Worm (Caenorhabditis elegans) whole organism, early embryonic: Measurements from ENCODE around the gene sto-4.

ENCODE experiments used
- B0310.2 ChIP-seq: sonication (generic microtip); optimal IDR thresholded peaks from 2 replicates; lab custom pipeline; 2016; ENCODE audit warnings: mild to moderate bottlenecking, missing genetic modification characterization, missing compliant biosample characterization
- F13C5.2 ChIP-seq: sonication (generic microtip); optimal IDR thresholded peaks from 2 replicates; lab custom pipeline; 2017; ENCODE audit warnings: mild to moderate bottlenecking, missing genetic modification characterization, inconsistent platforms, missing compliant biosample characterization
- aly-1 ChIP-seq: sonication (generic microtip); optimal IDR thresholded peaks from 2 replicates; lab custom pipeline; 2016; ENCODE audit warnings: missing genetic modification characterization, missing compliant biosample characterization
- ama-1 ChIP-seq: fragments of 150-350 bp; optimal IDR thresholded peaks from 2 replicates; lab custom pipeline; 2014
- ceh-13 ChIP-seq: fragments of 200-800 bp; sonication (Bioruptor generic); optimal IDR thresholded peaks from 2 replicates; lab custom pipeline; 2018; ENCODE audit warnings: mild to moderate bottlenecking, missing genetic modification characterization, missing compliant biosample characterization
- ceh-36 ChIP-seq: sonication (generic microtip); optimal IDR thresholded peaks from 2 replicates; lab custom pipeline; 2016; ENCODE audit warnings: missing genetic modification characterization, inconsistent platforms, missing compliant biosample characterization
- ets-7 ChIP-seq: sonication (generic microtip); optimal IDR thresholded peaks from 2 replicates; lab custom pipeline; 2016; ENCODE audit warnings: missing genotype, missing genetic modification characterization, missing compliant biosample characterization
- flt-1 ChIP-seq: fragments of 200-800 bp; sonication (Bioruptor generic); IDR thresholded peaks from 2 replicates; pipeline ENCODE4 v1.3.6; 2022; ENCODE audit warnings: missing genetic modification characterization, missing compliant biosample characterization
- hmbx-1 ChIP-seq: sonication (generic microtip); optimal IDR thresholded peaks from 2 replicates; lab custom pipeline; 2016; ENCODE audit warnings: mild to moderate bottlenecking, missing genetic modification characterization, missing compliant biosample characterization
- hmg-4 ChIP-seq: fragments of 200-800 bp; sonication (Bioruptor generic); optimal IDR thresholded peaks from 2 replicates; lab custom pipeline; 2018; ENCODE audit warnings: mild to moderate bottlenecking, missing genetic modification characterization, missing compliant biosample characterization
- hnd-1 ChIP-seq: sonication (generic microtip); optimal IDR thresholded peaks from 2 replicates; lab custom pipeline; 2016; ENCODE audit warnings: missing genetic modification characterization, missing compliant biosample characterization
- pes-1 ChIP-seq: fragments of 200-800 bp; sonication (Bioruptor generic); IDR thresholded peaks from 2 replicates; pipeline ENCODE4 v1.3.6; 2022; ENCODE audit warnings: missing genetic modification reagents, missing genetic modification characterization, missing compliant biosample characterization
- scrt-1 ChIP-seq: fragments of 200-800 bp; sonication (Bioruptor generic); IDR thresholded peaks from 2 replicates; pipeline ENCODE4 v1.3.6; 2022; ENCODE audit warnings: missing genetic modification characterization, missing compliant biosample characterization
- sea-1 ChIP-seq: fragments of 200-800 bp; sonication (Bioruptor generic); conservative IDR thresholded peaks from 2 replicates; pipeline ENCODE4 v1.3.6; 2022; ENCODE audit warnings: missing genetic modification characterization, missing compliant biosample characterization
- tbx-11 ChIP-seq: fragments of 200-800 bp; sonication (Bioruptor generic); IDR thresholded peaks from 2 replicates; pipeline ENCODE4 v1.3.6; 2022; ENCODE audit warnings: missing genetic modification characterization, missing compliant biosample characterization
- tbx-37 ChIP-seq: fragments of 200-800 bp; sonication (Bioruptor generic); conservative IDR thresholded peaks from 2 replicates; pipeline ENCODE4 v1.3.6; 2022; ENCODE audit warnings: missing genetic modification reagents, missing genetic modification characterization, missing compliant biosample characterization
- tra-4 ChIP-seq: sonication (generic microtip); optimal IDR thresholded peaks from 2 replicates; lab custom pipeline; 2017; ENCODE audit warnings: missing genetic modification characterization, missing compliant biosample characterization

The sto-4 gene

ce11 chrX:11675573-11675972 lies 31.6 kb downstream of the sto-4 start:
- TF ChIP-seq sea-1 (GFP tag; lab: Robert Waterston, UW): 0 out of 2 replicates have a peak, but pooled peaks have one; percentile 23
- no peak for TF ChIP-seq hnd-1 (tag; lab: Kevin White, UChicago)
- no peak for TF ChIP-seq hmg-4 (GFP tag; lab: Kevin White, UChicago)
- TF ChIP-seq ama-1: no peak
- TF ChIP-seq aly-1: no peak

- TF ChIP-seq hmbx-1 (tag; lab: Kevin White, UChicago): no peak
- TF ChIP-seq aly-1: no peak
- no peak for TF ChIP-seq tbx-11 (GFP tag; lab: Robert Waterston, UW)
- no peak for TF ChIP-seq F13C5.2 (tag; lab: Kevin White, UChicago)
- TF ChIP-seq tra-4 (tag; lab: Kevin White, UChicago): no peak
- no peak for TF ChIP-seq ceh-13 (GFP tag; lab: Kevin White, UChicago)
- TF ChIP-seq hnd-1 (tag; lab: Kevin White, UChicago): no peak
- no peak for TF ChIP-seq pes-1
- no peak for TF ChIP-seq ets-7
Measured at ce11 chrX:11679211-11679977, 35.5 kb downstream of the sto-4 start.

ce11 chrX:11680851-11681250 lies 36.9 kb downstream of the sto-4 start, which contains the start of gene T04F8.7:
Gene T04F8.7, minus strand, starts transcription at chrX:11680980.
- no peak for TF ChIP-seq aly-1
- TF ChIP-seq tbx-11 (GFP tag; lab: Robert Waterston, UW): no peak
- TF ChIP-seq hmg-4 (GFP tag; lab: Kevin White, UChicago): no peak
- no peak for TF ChIP-seq flt-1 (GFP tag; lab: Robert Waterston, UW)
- no peak for TF ChIP-seq tra-4 (tag; lab: Kevin White, UChicago)
- TF ChIP-seq B0310.2: no peak
- no peak for TF ChIP-seq ceh-13 (GFP tag; lab: Kevin White, UChicago)
- no peak for TF ChIP-seq ceh-36
- TF ChIP-seq hnd-1 (tag; lab: Kevin White, UChicago): no peak
- no peak for TF ChIP-seq pes-1
- no peak for TF ChIP-seq scrt-1 (GFP tag; lab: Robert Waterston, UW)
- no peak for TF ChIP-seq tbx-37 (GFP tag; lab: Robert Waterston, UW)
- TF ChIP-seq hmbx-1 (tag; lab: Kevin White, UChicago): no peak
- TF ChIP-seq ets-7: no peak
- no peak for TF ChIP-seq sea-1 (GFP tag; lab: Robert Waterston, UW)
- no peak for TF ChIP-seq F13C5.2 (tag; lab: Kevin White, UChicago)

DNA sequence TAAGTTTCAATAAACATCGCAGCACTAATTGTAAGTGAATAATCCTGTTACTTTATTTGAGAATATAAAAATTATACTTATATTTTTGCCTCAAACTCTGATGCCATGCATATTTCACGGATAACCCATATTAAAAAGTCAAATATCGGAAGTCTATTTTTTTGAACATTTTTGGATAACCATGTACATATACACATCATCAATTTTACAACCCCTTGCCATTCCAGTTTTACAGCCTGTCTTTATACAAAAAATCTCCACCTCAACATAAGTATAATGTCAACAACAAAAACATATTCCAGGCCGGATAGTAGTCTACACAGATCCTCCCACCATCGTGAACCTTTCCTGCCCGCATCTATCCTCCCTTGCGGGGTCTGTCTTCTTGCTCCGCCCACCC lies 40.3 kb downstream of the sto-4 start, which contains the start of gene hnd-1:
Gene hnd-1 (plus strand): TSS at position 301 of the 400 bp plus-strand sequence.
- TF ChIP-seq hnd-1 (tag; lab: Kevin White, UChicago): no peak
- TF ChIP-seq hmg-4 (GFP tag; lab: Kevin White, UChicago): no peak
- no peak for TF ChIP-seq ceh-13 (GFP tag; lab: Kevin White, UChicago)
- TF ChIP-seq tra-4 (tag; lab: Kevin White, UChicago): no peak
- no peak for TF ChIP-seq tbx-37 (GFP tag; lab: Robert Waterston, UW)
- no peak for TF ChIP-seq flt-1 (GFP tag; lab: Robert Waterston, UW)
- TF ChIP-seq pes-1: no peak
- no peak for TF ChIP-seq aly-1
- TF ChIP-seq F13C5.2 (tag; lab: Kevin White, UChicago): no peak

ce11 chrX:11687836-11688319 lies 44.0 kb downstream of the sto-4 start, which contains the start of gene C44C10.7:
Gene C44C10.7, minus strand, starts transcription at chrX:11688269.
- TF ChIP-seq ceh-36: no peak

DNA sequence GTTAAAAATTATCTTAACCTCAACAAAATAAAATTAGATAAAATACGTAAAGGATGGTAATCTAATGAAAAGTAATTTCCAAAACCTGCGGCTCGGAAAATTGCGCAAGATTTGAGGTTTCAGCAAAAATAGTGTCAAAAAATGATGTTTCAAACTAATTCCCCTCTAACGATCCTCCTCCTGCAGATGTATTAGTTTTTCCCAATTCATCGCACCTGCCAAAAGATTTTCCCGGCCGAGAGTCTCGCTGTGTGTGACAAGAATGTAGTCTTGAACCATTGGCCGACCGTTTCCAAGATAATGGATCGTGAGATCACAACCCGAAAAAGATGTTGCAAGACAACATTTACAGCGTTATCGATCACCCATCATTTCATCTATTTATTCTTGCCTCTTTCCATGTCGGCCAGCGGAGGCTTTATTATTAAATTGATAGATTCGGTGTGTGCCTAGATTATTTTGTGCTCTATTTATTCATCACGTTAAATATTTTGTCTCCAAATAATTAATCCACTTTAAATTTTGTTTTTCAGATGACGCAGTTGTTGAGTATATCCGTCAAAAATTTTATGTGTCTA lies 46.2 kb downstream of the sto-4 start, which contains the start of the genes C44C10.10 and C44C10.5:
Gene C44C10.10 (plus strand): TSS at position 301 of the 578 bp plus-strand sequence.
Gene C44C10.5 (plus strand): TSS at position 528 of the 578 bp plus-strand sequence.
- TF ChIP-seq B0310.2 (no peak), scrt-1 (GFP tag; lab: Robert Waterston, UW) (no peak), aly-1 (no peak), tbx-11 (GFP tag; lab: Robert Waterston, UW) (no peak), tra-4 (tag; lab: Kevin White, UChicago) (no peak), ets-7 (no peak), hmbx-1 (tag; lab: Kevin White, UChicago) (no peak)

DNA sequence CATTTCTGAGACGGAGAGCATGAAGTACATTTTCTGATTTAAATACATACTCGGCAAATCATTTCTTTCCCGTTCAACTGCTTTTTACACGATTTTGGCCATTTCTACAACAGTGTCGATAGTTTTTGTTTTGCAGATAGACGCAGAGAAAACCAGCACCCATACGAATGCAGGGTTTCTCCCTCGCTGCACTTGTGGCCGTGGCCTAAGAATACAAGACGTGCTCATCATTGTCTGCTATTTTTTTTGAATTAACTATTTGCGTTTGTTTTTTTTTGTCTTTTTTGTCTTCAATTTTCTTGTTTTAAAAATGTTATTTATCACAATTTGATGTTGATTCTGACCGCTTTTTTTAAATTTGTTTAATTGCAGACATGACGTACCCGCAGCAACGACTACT lies 49.2 kb downstream of the sto-4 start, which contains the start of gene smcl-1:
Gene smcl-1 (plus strand): TSS at position 373 of the 400 bp plus-strand sequence.
- TF ChIP-seq tra-4 (tag; lab: Kevin White, UChicago) (no peak), tbx-37 (GFP tag; lab: Robert Waterston, UW) (0 out of 2 replicates have a peak, but pooled peaks have one; percentile 41), B0310.2 (no peak), aly-1 (no peak)

DNA sequence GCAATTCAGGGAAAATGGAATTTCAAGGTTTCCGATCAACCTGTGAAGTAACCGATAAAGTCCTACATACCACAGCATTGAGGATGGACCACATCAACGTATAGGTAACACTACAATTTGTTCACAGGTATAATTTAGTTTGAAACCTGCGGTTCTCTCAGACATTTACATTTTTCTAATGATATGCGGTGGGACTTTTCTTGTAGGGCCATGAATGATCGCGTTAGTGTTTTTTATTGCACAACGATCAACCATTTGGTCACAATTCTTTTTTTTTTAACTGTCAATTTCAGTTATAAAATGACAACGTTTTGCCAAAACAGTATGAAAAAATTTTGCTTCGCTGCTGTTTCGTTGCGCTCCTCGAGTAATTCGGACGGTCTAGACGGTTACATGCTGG lies 52.8 kb downstream of the sto-4 start, which contains the start of gene C44C10.12:
Gene C44C10.12 (plus strand): TSS at position 301 of the 400 bp plus-strand sequence.
- TF ChIP-seq tra-4 (tag; lab: Kevin White, UChicago) (no peak), hmbx-1 (tag; lab: Kevin White, UChicago) (no peak), hnd-1 (tag; lab: Kevin White, UChicago) (no peak), flt-1 (GFP tag; lab: Robert Waterston, UW) (no peak), tbx-11 (GFP tag; lab: Robert Waterston, UW) (no peak)
